Fruit fly (Drosophila melanogaster) whole organism, embryonic: ENCODE data around the gene Paf-AHalpha.

Experiments used
- Antp ChIP-seq: fragments of 200-800 bp; sonication (Bioruptor generic); optimal IDR thresholded peaks from 3 replicates; lab custom pipeline; 2016; ENCODE audit warnings: missing biosample characterization, missing genetic modification characterization
- CG1024 ChIP-seq: fragments of 200-800 bp; sonication (Bioruptor generic); IDR thresholded peaks from 2 replicates; pipeline ENCODE4 v1.3.6; 2022; ENCODE audit warnings: missing biosample characterization, missing genetic modification characterization
- CG13424 ChIP-seq: fragments of 200-800 bp; sonication (Bioruptor generic); optimal IDR thresholded peaks from 2 replicates; lab custom pipeline; 2019; ENCODE audit warnings: missing biosample characterization, mild to moderate bottlenecking, missing genetic modification characterization, moderate library complexity
- CG13624 ChIP-seq: fragments of 200-800 bp; sonication (Bioruptor generic); optimal IDR thresholded peaks from 2 replicates; lab custom pipeline; 2016; ENCODE audit warnings: missing biosample characterization, missing genetic modification characterization
- CG13894 ChIP-seq: fragments of 200-800 bp; sonication (Bioruptor generic); optimal IDR thresholded peaks from 3 replicates; lab custom pipeline; 2018; ENCODE audit warnings: missing biosample characterization, mild to moderate bottlenecking, missing genetic modification characterization, moderate library complexity
- CG14050 ChIP-seq: fragments of 200-800 bp; sonication (Bioruptor generic); IDR thresholded peaks from 3 replicates; pipeline ENCODE4 v1.3.6; 2022; ENCODE audit warnings: missing biosample characterization, missing genetic modification characterization
- CG1647 ChIP-seq: fragments of 200-800 bp; sonication (Bioruptor generic); optimal IDR thresholded peaks from 3 replicates; lab custom pipeline; 2016; ENCODE audit warnings: missing biosample characterization, missing genetic modification characterization
- CG16813 ChIP-seq: fragments of 200-800 bp; sonication (Bioruptor generic); IDR thresholded peaks from 3 replicates; pipeline ENCODE4 v1.3.6; 2022; ENCODE audit warnings: missing biosample characterization, missing genetic modification characterization; ENCODE audit not compliant: partially characterized antibody
- CG17802 ChIP-seq: fragments of 200-800 bp; sonication (Bioruptor generic); optimal IDR thresholded peaks from 2 replicates; lab custom pipeline; 2018; ENCODE audit warnings: missing biosample characterization, mild to moderate bottlenecking, missing genetic modification characterization, moderate library complexity
- CG2202 ChIP-seq: fragments of 200-800 bp; sonication (Bioruptor generic); optimal IDR thresholded peaks from 2 replicates; lab custom pipeline; 2018; ENCODE audit warnings: missing biosample characterization, mild to moderate bottlenecking, missing genetic modification characterization
- CG2712 ChIP-seq: fragments of 200-800 bp; optimal IDR thresholded peaks from 3 replicates; lab custom pipeline; 2019; ENCODE audit warnings: missing biosample characterization, mild to moderate bottlenecking, missing genetic modification characterization, moderate library complexity
- CG34422 ChIP-seq: fragments of 200-800 bp; sonication (Bioruptor generic); IDR thresholded peaks from 3 replicates; pipeline ENCODE4 v1.3.6; 2022; ENCODE audit warnings: missing biosample characterization, missing genetic modification characterization
- CG4360 ChIP-seq: fragments of 200-800 bp; sonication (Bioruptor generic); IDR thresholded peaks from 2 replicates; pipeline ENCODE4 v1.3.6; 2022; ENCODE audit warnings: missing biosample characterization, missing genetic modification characterization
- CG4424 ChIP-seq: fragments of 200-800 bp; sonication (Bioruptor generic); optimal IDR thresholded peaks from 3 replicates; lab custom pipeline; 2016; ENCODE audit warnings: missing biosample characterization, missing genetic modification characterization
- CG4707 ChIP-seq: fragments of 200-800 bp; sonication (Bioruptor generic); optimal IDR thresholded peaks from 2 replicates; lab custom pipeline; 2018; ENCODE audit warnings: missing biosample characterization, mild to moderate bottlenecking, missing genetic modification characterization, moderate library complexity
- CG6683 ChIP-seq: fragments of 200-800 bp; sonication (Bioruptor generic); optimal IDR thresholded peaks from 2 replicates; lab custom pipeline; 2017; ENCODE audit warnings: missing biosample characterization, mild to moderate bottlenecking, missing genetic modification characterization, missing genetic modification reagents
- CG8281 ChIP-seq: fragments of 200-800 bp; sonication (Bioruptor generic); optimal IDR thresholded peaks from 2 replicates; lab custom pipeline; 2018; ENCODE audit warnings: missing biosample characterization, mild to moderate bottlenecking, missing genetic modification characterization, moderate library complexity
- CG9817 ChIP-seq: fragments of 200-800 bp; sonication (Bioruptor generic); optimal IDR thresholded peaks from 2 replicates; lab custom pipeline; 2018; ENCODE audit warnings: missing biosample characterization, mild to moderate bottlenecking, missing genetic modification characterization, moderate library complexity
- Camta ChIP-seq: fragments of 200-800 bp; sonication (Bioruptor generic); optimal IDR thresholded peaks from 2 replicates; lab custom pipeline; 2016; ENCODE audit warnings: missing biosample characterization, missing genetic modification characterization
- CrebB ChIP-seq: fragments of 200-800 bp; sonication (Bioruptor generic); optimal IDR thresholded peaks from 3 replicates; lab custom pipeline; 2018; ENCODE audit warnings: missing biosample characterization, mild to moderate bottlenecking, missing genetic modification characterization
- Doc2 ChIP-seq: fragments of 200-800 bp; sonication (Bioruptor generic); IDR thresholded peaks from 2 replicates; pipeline ENCODE4 v1.3.6; 2022; ENCODE audit warnings: missing biosample characterization, missing genetic modification characterization
- Fer2 ChIP-seq: fragments of 200-800 bp; sonication (Bioruptor generic); optimal IDR thresholded peaks from 2 replicates; lab custom pipeline; 2018; ENCODE audit warnings: missing biosample characterization, mild to moderate bottlenecking, missing genetic modification characterization, moderate library complexity
- Gsc ChIP-seq: fragments of 200-800 bp; sonication (Bioruptor generic); IDR thresholded peaks from 2 replicates; pipeline ENCODE4 v1.3.6; 2022; ENCODE audit warnings: missing biosample characterization, missing genetic modification characterization
- HmgZ ChIP-seq: fragments of 200-800 bp; sonication (Bioruptor generic); optimal IDR thresholded peaks from 2 replicates; lab custom pipeline; 2018; ENCODE audit warnings: missing biosample characterization, mild to moderate bottlenecking, missing genetic modification characterization
- Med ChIP-seq: fragments of 200-800 bp; sonication (Bioruptor generic); peaks from one replicate; lab custom pipeline; 2016; ENCODE audit warnings: missing biosample characterization, missing genetic modification characterization, mild to moderate bottlenecking, inconsistent platforms, moderate library complexity
- Nf-YA ChIP-seq: fragments of 200-800 bp; sonication (Bioruptor generic); IDR thresholded peaks from 2 replicates; pipeline ENCODE4 v1.3.6; 2022; ENCODE audit warnings: missing biosample characterization, missing genetic modification characterization
- Nf-YB ChIP-seq: fragments of 200-800 bp; sonication (Bioruptor generic); optimal IDR thresholded peaks from 3 replicates; lab custom pipeline; 2019; ENCODE audit warnings: missing biosample characterization, mild to moderate bottlenecking, missing genetic modification characterization, moderate library complexity
- Oli ChIP-seq: fragments of 200-800 bp; sonication (Bioruptor generic); optimal IDR thresholded peaks from 2 replicates; lab custom pipeline; 2018; ENCODE audit warnings: missing biosample characterization, mild to moderate bottlenecking, missing genetic modification characterization, moderate library complexity
- Trl ChIP-seq, 3 experiments: fragments of >200 bp in 2 of 3; fragments of 200-800 bp in 1 of 3; sonication (Bioruptor generic) in 1 of 3; optimal IDR thresholded peaks; 2 replicates in 1 of 3; 3 replicates in 2 of 3; lab custom pipeline; 2016 to 2017; ENCODE audit warnings: missing biosample characterization in 1 of 3, missing genetic modification characterization in 1 of 3
- cg ChIP-seq: fragments of 200-800 bp; sonication (Bioruptor generic); optimal IDR thresholded peaks from 3 replicates; lab custom pipeline; 2019; ENCODE audit warnings: missing biosample characterization, mild to moderate bottlenecking, missing genetic modification characterization, moderate library complexity
- ewg ChIP-seq: fragments of 200-800 bp; sonication (Bioruptor generic); optimal IDR thresholded peaks from 3 replicates; lab custom pipeline; 2017; ENCODE audit warnings: mild to moderate bottlenecking, missing biosample characterization, missing genetic modification reagents, missing genetic modification characterization
- exex ChIP-seq: fragments of 200-800 bp; sonication (Bioruptor generic); optimal IDR thresholded peaks from 4 replicates; lab custom pipeline; 2018; ENCODE audit warnings: missing biosample characterization, mild to moderate bottlenecking, missing genetic modification characterization, moderate library complexity
- eyg ChIP-seq: fragments of 200-800 bp; sonication (Bioruptor generic); optimal IDR thresholded peaks from 3 replicates; lab custom pipeline; 2016; ENCODE audit warnings: missing biosample characterization, missing genetic modification characterization
- fru ChIP-seq: fragments of >200 bp; optimal IDR thresholded peaks from 2 replicates; lab custom pipeline; 2017
- gro ChIP-seq: fragments of 200-800 bp; sonication (Bioruptor generic); optimal IDR thresholded peaks from 2 replicates; lab custom pipeline; 2016; ENCODE audit warnings: missing biosample characterization, missing genetic modification characterization
- gsb ChIP-seq: fragments of 200-800 bp; sonication (Bioruptor generic); IDR thresholded peaks from 2 replicates; pipeline ENCODE4 v1.3.6; 2022; ENCODE audit warnings: missing biosample characterization, missing genetic modification characterization
- jing ChIP-seq: fragments of 200-800 bp; sonication (Bioruptor generic); optimal IDR thresholded peaks from 2 replicates; lab custom pipeline; 2018; ENCODE audit warnings: missing biosample characterization, mild to moderate bottlenecking, missing genetic modification characterization
- lbe ChIP-seq: fragments of 200-800 bp; sonication (Bioruptor generic); optimal IDR thresholded peaks from 2 replicates; lab custom pipeline; 2016; ENCODE audit warnings: missing biosample characterization, mild to moderate bottlenecking, missing genetic modification characterization
- luna ChIP-seq: fragments of 200-800 bp; sonication (Bioruptor generic); optimal IDR thresholded peaks from 2 replicates; lab custom pipeline; 2016; ENCODE audit warnings: missing biosample characterization, missing genetic modification characterization
- nau ChIP-seq: fragments of 200-800 bp; sonication (Bioruptor generic); optimal IDR thresholded peaks from 3 replicates; lab custom pipeline; 2017; ENCODE audit warnings: missing biosample characterization, mild to moderate bottlenecking, missing genetic modification characterization, missing genetic modification reagents
- nmo ChIP-seq: fragments of 200-800 bp; sonication (Bioruptor generic); optimal IDR thresholded peaks from 2 replicates; lab custom pipeline; 2018; ENCODE audit warnings: missing biosample characterization, mild to moderate bottlenecking, missing genetic modification characterization, moderate library complexity
- nom ChIP-seq: fragments of 200-800 bp; sonication (Bioruptor generic); optimal IDR thresholded peaks from 2 replicates; lab custom pipeline; 2017; ENCODE audit warnings: missing biosample characterization, missing genetic modification characterization, mild to moderate bottlenecking, moderate library complexity, missing genetic modification reagents
- phol ChIP-seq: fragments of 200-800 bp; sonication (Bioruptor generic); optimal IDR thresholded peaks from 3 replicates; lab custom pipeline; 2018; ENCODE audit warnings: missing biosample characterization, mild to moderate bottlenecking, missing genetic modification characterization, moderate library complexity
- pros ChIP-seq: fragments of 200-800 bp; sonication (Bioruptor generic); optimal IDR thresholded peaks from 3 replicates; lab custom pipeline; 2019; ENCODE audit warnings: missing biosample characterization, mild to moderate bottlenecking, missing genetic modification characterization, moderate library complexity
- pum ChIP-seq: fragments of 200-800 bp; sonication (Bioruptor generic); optimal IDR thresholded peaks from 2 replicates; lab custom pipeline; 2016; ENCODE audit warnings: missing biosample characterization, missing genetic modification characterization
- sob ChIP-seq: fragments of 200-800 bp; sonication (Bioruptor generic); IDR thresholded peaks from 2 replicates; pipeline ENCODE4 v1.3.6; 2022; ENCODE audit warnings: missing biosample characterization, missing genetic modification characterization
- toy ChIP-seq: fragments of 200-800 bp; sonication (Bioruptor generic); IDR thresholded peaks from 2 replicates; pipeline ENCODE4 v1.3.6; 2022; ENCODE audit warnings: missing biosample characterization, missing genetic modification characterization
- tup ChIP-seq: fragments of 200-800 bp; sonication (Bioruptor generic); optimal IDR thresholded peaks from 2 replicates; lab custom pipeline; 2016; ENCODE audit warnings: missing biosample characterization, mild to moderate bottlenecking, missing genetic modification characterization, moderate library complexity

Paf-AHalpha gene

dm6 chrX:15785429-15786239 is at the start of gene Paf-AHalpha, which contains the start of gene mRpS30 (continued):
- TF ChIP-seq pum (no peak), CG4360 (GFP tag; lab: Robert Waterston, UW) (no peak), Doc2 (GFP tag; lab: Robert Waterston, UW) (no peak), toy (GFP tag; lab: Robert Waterston, UW) (no peak), tup (no peak), CG2202 (tag; lab: Kevin White, UChicago) (no peak), exex (tag; lab: Kevin White, UChicago) (no peak), pros (GFP tag; lab: Kevin White, UChicago) (no peak), CG8281 (tag; lab: Kevin White, UChicago) (no peak), fru (lab: Kevin White, UChicago) (no peak), CG13624 (GFP tag; lab: Kevin White, UChicago) (no peak), CG9817 (tag; lab: Kevin White, UChicago) (no peak), eyg (GFP tag; lab: Kevin White, UChicago) (no peak), Med (no peak), gsb (no peak), CG17802 (tag; lab: Kevin White, UChicago) (no peak), CG6683 (GFP tag; lab: Kevin White, UChicago) (no peak), CG1024 (no peak), CG4424 (GFP tag; lab: Kevin White, UChicago) (no peak), nau (GFP tag; lab: Kevin White, UChicago) (no peak), gro (GFP tag; lab: Kevin White, UChicago) (no peak), nmo (GFP tag; lab: Kevin White, UChicago) (peak; percentile 12), HmgZ (tag; lab: Kevin White, UChicago) (peak; percentile 13), sob (GFP tag; lab: Robert Waterston, UW) (no peak)

dm6 chrX:15834594-15835236 is 49.3 kb upstream of the Paf-AHalpha start:
- TF ChIP-seq CG13424 (tag; lab: Kevin White, UChicago) = no peak
- TF ChIP-seq CG16813 (GFP tag; lab: Robert Waterston, UW) = no peak
- peak; percentile 18; the same call in 1 of the 3 replicates for TF ChIP-seq CG34422 (GFP tag; lab: Robert Waterston, UW)
- peak; percentile 57 for TF ChIP-seq nom (GFP tag; lab: Kevin White, UChicago)
- peak; percentile 92 for TF ChIP-seq phol
- TF ChIP-seq Gsc (GFP tag; lab: Robert Waterston, UW) = no peak
- TF ChIP-seq luna (GFP tag; lab: Kevin White, UChicago) = no peak
- no peak for TF ChIP-seq CG4707
- TF ChIP-seq Fer2 (tag; lab: Kevin White, UChicago) = no peak
- TF ChIP-seq jing (GFP tag; lab: Kevin White, UChicago) = no peak
- TF ChIP-seq CG14050 (GFP tag; lab: Robert Waterston, UW) = no peak
- no peak for TF ChIP-seq CG13894 (tag; lab: Kevin White, UChicago)
- no peak for TF ChIP-seq Oli (tag; lab: Kevin White, UChicago)
- TF ChIP-seq Nf-YA (GFP tag; lab: Robert Waterston, UW) = no peak
- peak; percentile 16 for TF ChIP-seq Nf-YB (GFP tag; lab: Kevin White, UChicago)
- TF ChIP-seq ewg (GFP tag; lab: Kevin White, UChicago) = peak; percentile 9
- TF ChIP-seq Trl (optimal IDR thresholded peaks at IDR 0.05; lab: Kevin White, UChicago) = peak; percentile 89 to 96
- TF ChIP-seq Trl (GFP tag; optimal IDR thresholded peaks at IDR 0.05; lab: Kevin White, UChicago) = peak; percentile 5
- TF ChIP-seq Antp = no peak
- TF ChIP-seq lbe (GFP tag; lab: Kevin White, UChicago) = peak; percentile 52
- no peak for TF ChIP-seq CG1647 (GFP tag; lab: Kevin White, UChicago)
- TF ChIP-seq Camta (GFP tag; lab: Kevin White, UChicago) = no peak
- TF ChIP-seq cg (GFP tag; lab: Kevin White, UChicago) = peak; percentile 95
- no peak for TF ChIP-seq CrebB (tag; lab: Kevin White, UChicago)
- no peak for TF ChIP-seq CG2712
